Worm (Caenorhabditis elegans) whole organism, dauer: ENCODE results near the gene pqn-37.

ENCODE experiments used
- unc-62 ChIP-seq: sonication (generic microtip); optimal IDR thresholded peaks from 2 replicates; lab custom pipeline; 2017; ENCODE audit warnings: missing biosample characterization, missing genetic modification reagents, missing genetic modification characterization

pqn-37 gene

DNA sequence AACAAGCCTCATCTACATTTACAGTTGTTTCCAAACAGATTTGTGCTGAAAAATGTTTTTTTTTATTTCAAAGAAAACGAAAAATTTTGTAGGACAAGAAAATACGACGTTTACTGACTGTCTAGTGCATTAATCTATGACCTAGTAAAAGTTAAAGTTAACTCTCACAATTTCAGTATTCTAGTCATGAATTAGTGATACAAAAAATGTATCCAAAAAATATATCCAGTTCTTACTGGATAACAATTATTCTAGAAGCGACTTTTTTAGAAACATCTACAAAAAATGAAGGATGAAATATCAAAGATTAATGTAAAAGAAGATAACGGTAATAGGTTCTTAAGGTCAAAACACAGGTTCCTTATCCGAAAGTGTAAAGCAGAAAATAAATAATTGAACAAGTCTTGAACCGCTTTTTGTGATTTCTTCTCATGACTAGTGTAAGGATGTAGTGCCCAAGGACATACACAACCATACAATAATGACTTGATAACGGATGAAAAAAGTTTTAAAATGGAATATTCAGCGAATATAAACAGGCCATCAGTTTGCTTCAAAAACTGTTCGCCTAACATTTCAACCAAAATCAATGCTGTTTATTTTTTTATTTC lies at the start of gene pqn-37:
Gene pqn-37, minus strand, starts transcription at position 51 of the 611 bp plus-strand sequence.
- no peak for TF ChIP-seq unc-62

DNA sequence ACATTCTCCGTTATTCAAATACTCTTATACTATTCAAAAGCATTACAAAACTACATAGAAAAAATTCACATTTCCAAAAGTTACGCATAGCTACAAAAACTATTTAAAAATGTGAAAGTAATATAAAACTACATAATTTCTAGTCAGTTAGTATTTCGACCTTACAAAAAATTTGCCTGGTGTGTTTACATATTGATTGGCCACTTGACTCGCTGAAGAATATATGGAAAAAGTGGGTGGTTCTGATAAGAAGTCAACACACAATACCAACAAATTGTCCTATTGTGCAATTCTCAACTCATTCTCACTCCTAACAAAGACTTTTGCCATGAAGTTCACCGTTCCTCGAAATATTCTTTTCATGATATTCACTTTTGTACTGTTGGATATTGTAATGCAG lies 48.3 kb upstream of the pqn-37 start, which contains the start of gene K09C4.1:
Gene K09C4.1, plus strand, starts transcription at position 301 of the 400 bp plus-strand sequence.
- no peak for TF ChIP-seq unc-62

DNA sequence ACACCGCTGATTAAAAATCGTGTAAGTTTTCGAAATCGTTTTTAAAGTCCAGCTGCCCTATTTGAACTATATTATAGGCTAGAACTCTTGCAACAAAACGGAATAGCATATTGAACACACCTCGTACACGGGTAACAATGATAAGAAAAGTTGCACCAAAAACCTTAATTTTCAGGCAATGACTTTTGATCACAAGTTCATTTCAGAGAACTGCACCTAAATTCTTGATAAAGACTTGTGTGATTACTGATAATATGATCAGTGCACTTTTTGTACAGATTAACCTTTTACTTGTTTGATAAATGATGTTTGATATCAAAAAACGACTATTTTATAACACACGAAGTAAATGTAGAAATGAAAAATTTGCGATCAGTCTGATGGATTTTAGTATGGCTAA lies 47.5 kb upstream of the pqn-37 start:
- TF ChIP-seq unc-62 = no peak

DNA sequence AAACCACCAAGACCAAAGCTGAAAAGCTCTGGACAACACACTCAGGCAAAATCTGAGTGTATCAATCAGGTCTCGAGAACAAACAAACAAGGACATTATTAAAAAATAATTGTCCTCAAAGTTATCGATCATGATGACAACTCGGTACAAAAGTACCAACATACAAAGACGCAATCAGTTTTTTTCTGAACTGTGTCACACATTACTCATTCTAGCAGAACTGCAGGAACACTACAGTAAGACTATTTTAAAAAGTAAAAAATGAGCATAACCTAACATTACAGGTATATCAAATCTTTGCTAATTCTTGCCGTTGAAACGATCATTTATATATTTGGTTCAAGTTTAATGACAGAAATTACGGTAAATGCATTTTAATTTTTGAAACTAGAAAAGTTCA lies 45.9 kb upstream of the pqn-37 start, which contains the start of gene K09C4.2:
Gene K09C4.2, plus strand, starts transcription at position 301 of the 400 bp plus-strand sequence.
- TF ChIP-seq unc-62 = no peak

DNA sequence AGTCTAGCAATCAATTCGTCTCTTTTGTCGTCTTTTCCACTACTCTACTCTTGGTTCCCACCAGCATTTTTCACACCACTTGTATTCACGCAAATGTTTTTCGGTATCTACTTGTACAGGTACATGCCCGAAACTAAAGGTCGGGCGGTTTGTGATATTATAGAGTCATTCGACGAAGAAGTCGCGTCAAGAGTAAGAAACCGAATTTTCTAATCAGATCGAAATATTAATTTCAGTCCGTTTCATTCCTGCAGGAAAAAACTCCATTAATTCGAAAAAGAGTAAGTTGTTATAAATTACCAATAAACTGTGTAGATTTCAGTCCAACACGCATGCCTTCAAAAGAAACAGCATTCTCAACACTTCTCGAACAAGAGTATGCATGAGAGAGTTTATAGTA lies 41.6 kb upstream of the pqn-37 start:
- no peak for TF ChIP-seq unc-62

DNA sequence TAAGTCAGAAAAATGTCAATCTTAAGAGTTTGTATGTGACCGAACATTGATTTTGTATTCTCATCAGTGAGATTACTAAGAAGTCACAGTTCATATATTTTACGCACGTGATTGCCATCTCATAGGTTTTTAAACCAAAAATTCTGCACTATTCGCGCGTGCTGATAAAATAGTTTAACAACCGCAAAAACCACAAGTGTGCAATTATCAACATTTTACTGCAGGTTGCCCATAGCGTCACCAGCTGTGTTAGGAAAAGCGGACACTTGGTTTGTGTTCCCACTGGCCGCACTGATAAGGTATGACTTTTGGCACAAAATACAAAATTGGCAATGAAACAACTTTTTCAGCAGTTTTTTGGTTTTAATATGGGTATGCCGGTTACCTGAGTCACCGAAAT lies 39.8 kb upstream of the pqn-37 start:
- TF ChIP-seq unc-62 = no peak

DNA sequence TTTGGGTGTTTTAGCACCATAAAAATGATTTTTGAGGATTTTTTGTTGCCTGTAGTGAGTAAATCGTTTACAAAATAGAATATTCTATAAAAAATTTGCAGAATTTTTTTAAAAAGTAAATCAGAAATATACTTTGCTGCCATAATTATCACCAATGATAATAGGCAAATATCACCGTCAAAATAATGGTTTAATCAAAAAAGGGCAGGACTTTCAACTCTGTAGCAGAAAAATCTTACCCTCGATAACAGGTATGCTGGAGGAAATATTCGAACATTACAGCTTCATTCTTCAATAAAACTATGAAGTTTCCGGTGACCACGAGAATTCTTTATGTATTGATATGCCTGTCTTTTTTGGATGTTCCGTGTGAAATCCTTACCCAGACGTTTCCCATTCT lies 38.9 kb upstream of the pqn-37 start, which contains the start of gene K09C4.4:
Gene K09C4.4, plus strand, starts transcription at position 301 of the 400 bp plus-strand sequence.
- TF ChIP-seq unc-62 = no peak

DNA sequence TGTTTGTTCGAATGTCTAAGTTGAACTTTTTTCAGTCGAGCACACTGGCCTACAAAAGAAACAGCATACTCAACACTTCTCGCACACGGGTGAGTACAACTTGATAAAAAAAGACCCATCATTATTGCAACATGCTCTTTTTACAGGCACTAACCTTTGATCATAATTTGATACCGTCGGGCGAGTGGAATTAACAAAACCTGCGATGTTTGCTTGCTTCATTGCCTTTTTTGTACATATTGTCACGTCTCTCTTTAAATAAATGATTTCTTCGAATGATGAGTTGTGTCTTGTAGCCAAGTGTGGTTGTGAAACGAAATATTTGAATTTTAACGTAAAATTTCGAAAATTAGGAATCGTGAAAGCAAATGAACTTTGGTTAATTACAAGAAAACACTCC lies 35.1 kb upstream of the pqn-37 start:
- no peak for TF ChIP-seq unc-62

DNA sequence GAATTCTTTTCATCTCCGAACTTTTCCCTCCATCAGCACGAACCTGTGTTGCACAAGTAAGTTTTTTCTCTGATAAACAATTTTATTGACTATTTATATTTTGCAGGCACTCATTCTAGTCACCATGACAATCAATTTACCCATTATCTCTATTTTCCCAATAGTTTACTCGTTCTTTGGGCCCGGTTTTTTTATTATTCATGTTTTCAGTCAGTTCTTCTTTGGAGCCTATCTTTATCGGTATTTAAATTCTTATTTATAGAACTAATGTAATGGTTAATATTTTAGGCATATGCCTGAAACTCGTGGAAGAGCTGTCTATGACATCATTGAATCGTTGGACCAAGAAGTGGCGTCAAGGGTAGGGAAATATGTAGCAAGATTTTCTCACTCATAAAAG lies 34.6 kb upstream of the pqn-37 start:
- no peak for TF ChIP-seq unc-62

DNA sequence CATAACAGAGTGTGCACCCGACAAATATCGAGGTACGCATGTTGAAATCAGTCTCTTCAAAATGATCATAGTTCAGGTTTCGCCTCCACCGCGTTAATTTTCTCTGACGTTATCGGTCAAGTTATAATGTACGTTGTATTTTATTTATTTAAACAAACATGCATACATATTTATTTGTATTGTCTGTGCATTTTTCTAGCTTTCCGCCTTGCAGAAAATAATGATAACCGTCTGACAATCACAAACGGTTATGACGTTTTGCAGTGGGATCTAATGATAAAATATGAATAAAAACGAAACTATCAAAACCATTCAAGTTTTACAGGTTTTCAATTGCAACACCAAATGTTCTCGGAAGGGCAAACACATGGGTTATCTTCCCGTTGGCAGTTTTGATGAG lies 32.9 kb upstream of the pqn-37 start:
- no peak for TF ChIP-seq unc-62

DNA sequence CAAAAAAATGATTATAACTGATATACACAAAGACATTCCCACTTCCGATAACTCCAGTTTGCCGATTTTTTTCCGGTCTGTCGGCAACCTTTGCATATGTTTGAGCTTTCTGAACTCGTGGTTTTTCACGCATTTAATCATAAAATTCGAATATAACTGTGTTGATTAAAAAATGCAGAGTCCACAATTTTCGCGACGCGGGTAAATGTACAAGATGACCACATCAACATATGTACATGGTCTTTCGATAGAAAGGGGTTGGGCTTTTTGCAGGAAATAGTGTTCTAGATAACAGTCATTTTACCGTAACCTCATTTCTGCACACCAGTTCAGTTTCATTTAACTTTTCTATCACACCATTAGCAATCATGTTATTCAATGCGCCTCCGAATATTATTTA lies 32.0 kb upstream of the pqn-37 start, which contains the start of gene K09C4.5:
Gene K09C4.5, plus strand, starts transcription at position 326 of the 400 bp plus-strand sequence.
- TF ChIP-seq unc-62 = no peak

DNA sequence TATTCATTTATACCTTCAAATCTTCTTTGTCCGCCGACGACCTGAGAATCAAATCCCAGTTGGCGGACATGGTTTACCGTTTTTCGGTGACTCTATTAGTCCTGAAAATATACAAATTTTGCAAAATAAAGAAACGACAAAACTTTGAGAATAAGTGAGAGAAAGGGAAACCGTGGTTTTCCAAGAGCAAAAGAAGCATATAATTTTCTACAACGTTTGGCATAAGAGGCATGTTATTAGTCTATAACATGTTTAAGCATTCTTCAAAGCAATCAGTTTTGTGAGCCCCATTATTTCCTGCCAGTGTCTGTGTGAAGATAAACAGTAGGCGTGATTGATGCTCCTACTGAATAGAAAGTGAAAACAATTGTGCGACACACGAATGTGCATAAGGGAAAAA lies 29.8 kb upstream of the pqn-37 start, which contains the start of gene K09C4.10:
Gene K09C4.10, minus strand, starts transcription at position 101 of the 400 bp plus-strand sequence.
- TF ChIP-seq unc-62 = no peak

DNA sequence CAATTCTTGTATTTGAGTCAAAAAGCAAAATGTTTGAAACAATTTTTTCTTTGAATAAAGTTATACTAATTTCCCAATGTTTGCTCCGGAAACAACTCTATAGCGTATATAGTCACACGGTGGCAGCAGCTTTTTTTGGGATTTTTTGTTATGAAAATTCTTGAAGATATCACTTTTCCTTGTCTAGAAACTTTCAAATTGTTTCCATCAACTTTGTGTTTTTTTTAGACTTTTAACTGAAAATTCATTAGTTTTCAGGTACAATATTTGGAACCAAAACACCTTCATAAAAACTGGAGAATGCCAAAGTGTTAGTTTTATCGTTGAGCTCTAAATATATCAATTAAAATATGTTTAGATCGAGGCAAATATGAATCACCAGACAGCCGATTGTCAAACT lies 22.2 kb upstream of the pqn-37 start, which contains the start of gene K09C4.7:
Gene K09C4.7, plus strand, starts transcription at position 301 of the 400 bp plus-strand sequence.
- no peak for TF ChIP-seq unc-62

DNA sequence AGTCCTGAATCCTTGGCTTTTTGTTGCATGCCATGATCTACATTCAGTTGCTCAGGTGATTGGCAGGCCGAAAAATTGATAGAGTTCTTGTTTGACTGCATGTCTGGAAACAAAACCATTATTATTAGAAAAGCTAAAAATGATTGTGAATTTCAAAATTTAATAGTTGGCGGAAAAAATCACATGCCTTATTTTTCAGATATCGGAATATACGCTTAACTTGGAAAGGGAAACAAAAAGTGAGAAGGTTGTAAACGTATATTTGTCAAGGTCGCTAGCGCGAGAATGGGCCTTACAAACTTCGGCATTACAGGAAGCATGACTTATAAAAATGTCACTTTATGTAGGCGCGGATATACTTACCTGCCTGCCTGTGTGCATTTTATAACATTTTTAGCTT lies 21.3 kb upstream of the pqn-37 start, which contains the start of gene K09C4.9:
Gene K09C4.9, minus strand, starts transcription at position 101 of the 400 bp plus-strand sequence.
- no peak for TF ChIP-seq unc-62

DNA sequence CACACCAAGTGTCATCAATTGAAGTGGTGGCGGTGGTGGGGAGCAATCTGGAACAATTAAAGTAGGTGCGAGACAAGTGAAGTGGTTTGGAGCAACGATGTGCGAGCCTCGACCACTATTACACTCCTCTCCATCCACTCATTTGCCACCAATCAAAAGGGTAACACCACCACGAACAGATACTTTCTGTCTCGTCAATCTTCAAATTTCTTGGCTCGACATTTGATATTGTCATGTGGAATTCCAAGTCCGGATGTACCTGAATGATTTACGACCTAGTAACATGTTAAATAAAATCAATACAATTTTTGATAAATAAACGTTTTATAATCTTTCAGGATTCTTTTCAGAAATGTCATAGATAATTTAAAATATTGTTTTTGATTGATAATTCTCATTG lies 20.5 kb upstream of the pqn-37 start, which contains the start of gene sul-1:
Gene sul-1, minus strand, starts transcription at position 101 of the 400 bp plus-strand sequence.
- TF ChIP-seq unc-62 = no peak

DNA sequence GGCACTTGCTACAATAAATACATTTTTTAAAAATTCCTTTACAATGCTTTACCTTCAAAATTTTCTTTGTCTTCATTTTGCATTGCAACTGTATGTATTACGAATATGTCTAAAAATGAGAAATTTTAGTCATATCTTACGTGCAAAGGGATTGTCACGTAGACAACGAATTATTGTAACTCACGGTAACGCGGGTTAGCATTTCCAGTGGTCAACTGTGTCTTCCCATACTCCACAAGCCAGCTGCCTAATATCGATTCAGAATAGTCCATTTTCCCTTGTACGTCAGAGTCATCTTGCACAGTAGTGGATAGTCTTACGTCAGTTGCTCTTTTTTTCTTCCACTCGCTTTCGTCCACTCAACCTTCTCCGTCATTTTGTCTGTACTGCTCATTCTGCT lies 12.3 kb upstream of the pqn-37 start, which contains the start of gene fbxb-71:
Gene fbxb-71, plus strand, starts transcription at position 301 of the 400 bp plus-strand sequence.
- no peak for TF ChIP-seq unc-62

DNA sequence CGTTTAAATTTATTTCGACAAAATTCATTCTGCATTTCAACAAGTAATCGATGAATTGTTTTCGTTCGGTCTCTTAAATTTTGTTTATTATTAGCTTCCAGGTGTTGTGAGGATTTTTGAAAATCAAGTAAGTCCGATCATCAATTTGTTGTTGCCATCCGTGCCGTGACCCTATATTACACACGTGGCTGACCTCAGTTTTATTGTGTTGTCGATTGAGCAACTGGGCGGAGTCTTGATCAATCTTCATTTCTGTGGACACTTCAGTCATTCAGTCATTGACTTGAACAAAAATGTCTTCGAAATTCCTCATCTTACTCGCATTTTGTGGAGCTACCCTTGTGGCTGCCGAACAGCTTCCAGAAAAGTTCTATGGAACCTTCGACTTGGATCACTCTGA lies 10.2 kb upstream of the pqn-37 start, which contains the start of gene lbp-2:
Gene lbp-2, plus strand, starts transcription at position 102 of the 400 bp plus-strand sequence.
- no peak for TF ChIP-seq unc-62

DNA sequence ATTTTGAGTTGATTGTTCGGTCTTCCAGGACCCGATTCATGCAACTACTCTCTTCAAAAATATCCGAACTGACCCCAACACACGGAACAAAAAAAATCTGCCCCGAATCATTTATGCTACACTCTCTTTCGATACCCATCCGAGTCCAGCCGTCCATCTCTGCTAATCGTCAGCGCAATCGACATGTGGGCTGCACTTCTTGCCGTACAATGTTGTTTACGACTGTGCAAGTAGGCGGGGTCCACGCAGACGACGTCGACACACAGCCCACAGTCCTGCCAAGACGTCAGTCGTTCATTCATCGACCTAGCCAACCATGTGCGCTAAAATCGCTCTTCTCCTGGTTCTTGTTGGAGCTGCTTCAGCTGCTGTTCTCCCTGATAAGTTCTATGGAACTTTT lies 8.5 kb upstream of the pqn-37 start, which contains the start of gene lbp-1:
Gene lbp-1, plus strand, starts transcription at position 301 of the 400 bp plus-strand sequence.
- TF ChIP-seq unc-62 = no peak
